Fruit fly (Drosophila melanogaster) whole organism, embryonic: ENCODE results near the gene CG17028.

Source experiments
- ATbp ChIP-seq: fragments of 200-800 bp; sonication (Bioruptor generic); optimal IDR thresholded peaks from 2 replicates; lab custom pipeline; 2017; ENCODE audit warnings: missing biosample characterization, mild to moderate bottlenecking, missing genetic modification characterization, missing genetic modification reagents
- BtbVII ChIP-seq: fragments of 200-800 bp; sonication (Bioruptor generic); optimal IDR thresholded peaks from 3 replicates; lab custom pipeline; 2017; ENCODE audit warnings: missing biosample characterization, mild to moderate bottlenecking, missing genetic modification characterization
- Bteb2 ChIP-seq: fragments of 200-800 bp; sonication (Bioruptor generic); optimal IDR thresholded peaks from 2 replicates; lab custom pipeline; 2016; ENCODE audit warnings: missing biosample characterization, missing genetic modification characterization
- CG10147 ChIP-seq: fragments of 200-800 bp; sonication (Bioruptor generic); optimal IDR thresholded peaks from 2 replicates; lab custom pipeline; 2019; ENCODE audit warnings: missing biosample characterization, mild to moderate bottlenecking, missing genetic modification characterization, moderate library complexity
- CG11398 ChIP-seq: fragments of 200-800 bp; sonication (Bioruptor generic); optimal IDR thresholded peaks from 2 replicates; lab custom pipeline; 2016; ENCODE audit warnings: missing biosample characterization, missing genetic modification characterization
- CG12391 ChIP-seq: fragments of 200-800 bp; sonication (Bioruptor generic); optimal IDR thresholded peaks from 3 replicates; lab custom pipeline; 2018; ENCODE audit warnings: missing biosample characterization, mild to moderate bottlenecking, missing genetic modification characterization, moderate library complexity
- CG12744 ChIP-seq: fragments of 200-800 bp; sonication (Bioruptor generic); optimal IDR thresholded peaks from 2 replicates; lab custom pipeline; 2016; ENCODE audit warnings: missing biosample characterization, missing genetic modification characterization
- CG12942 ChIP-seq: fragments of 200-800 bp; sonication (Bioruptor generic); optimal IDR thresholded peaks from 3 replicates; lab custom pipeline; 2016; ENCODE audit warnings: missing biosample characterization, missing genetic modification characterization
- CG16863 ChIP-seq: fragments of 200-800 bp; sonication (Bioruptor generic); optimal IDR thresholded peaks from 3 replicates; lab custom pipeline; 2016; ENCODE audit warnings: missing biosample characterization, missing genetic modification characterization
- CG17186 ChIP-seq: fragments of 200-800 bp; sonication (Bioruptor generic); optimal IDR thresholded peaks from 3 replicates; lab custom pipeline; 2017; ENCODE audit warnings: missing biosample characterization, missing genetic modification reagents, missing genetic modification characterization
- CG17568 ChIP-seq: fragments of 200-800 bp; sonication (Bioruptor generic); optimal IDR thresholded peaks from 2 replicates; lab custom pipeline; 2018; ENCODE audit warnings: missing biosample characterization, mild to moderate bottlenecking, missing genetic modification characterization, moderate library complexity
- CG2202 ChIP-seq: fragments of 200-800 bp; sonication (Bioruptor generic); optimal IDR thresholded peaks from 2 replicates; lab custom pipeline; 2018; ENCODE audit warnings: missing biosample characterization, mild to moderate bottlenecking, missing genetic modification characterization
- CG31365 ChIP-seq: fragments of 200-800 bp; sonication (Bioruptor generic); optimal IDR thresholded peaks from 2 replicates; lab custom pipeline; 2018; ENCODE audit warnings: missing biosample characterization, mild to moderate bottlenecking, missing genetic modification characterization
- CG32767 ChIP-seq: fragments of 200-800 bp; sonication (Bioruptor generic); IDR thresholded peaks from 2 replicates; pipeline ENCODE4 v1.3.6; 2022; ENCODE audit warnings: missing biosample characterization, missing genetic modification characterization
- CG32772 ChIP-seq: fragments of 200-800 bp; sonication (Bioruptor generic); IDR thresholded peaks from 2 replicates; pipeline ENCODE4 v1.3.6; 2022; ENCODE audit warnings: missing biosample characterization, missing genetic modification characterization
- CG3281 ChIP-seq: fragments of 200-800 bp; sonication (Bioruptor generic); optimal IDR thresholded peaks from 3 replicates; lab custom pipeline; 2017; ENCODE audit warnings: missing biosample characterization, mild to moderate bottlenecking, missing genetic modification characterization
- CG33557 ChIP-seq: fragments of 200-800 bp; sonication (Bioruptor generic); optimal IDR thresholded peaks from 2 replicates; lab custom pipeline; 2019; ENCODE audit warnings: missing biosample characterization, mild to moderate bottlenecking, missing genetic modification characterization, moderate library complexity
- CG3847 ChIP-seq: fragments of 200-800 bp; sonication (Bioruptor generic); IDR thresholded peaks from 2 replicates; pipeline ENCODE4 v1.3.6; 2022; ENCODE audit warnings: missing biosample characterization, missing genetic modification characterization
- CG6683 ChIP-seq: fragments of 200-800 bp; sonication (Bioruptor generic); optimal IDR thresholded peaks from 2 replicates; lab custom pipeline; 2017; ENCODE audit warnings: missing biosample characterization, mild to moderate bottlenecking, missing genetic modification characterization, missing genetic modification reagents
- CG8089 ChIP-seq: fragments of 200-800 bp; sonication (Bioruptor generic); optimal IDR thresholded peaks from 3 replicates; lab custom pipeline; 2016; ENCODE audit warnings: missing biosample characterization, missing genetic modification characterization
- CoRest ChIP-seq: fragments of 200-800 bp; sonication (Bioruptor generic); optimal IDR thresholded peaks from 3 replicates; lab custom pipeline; 2018; ENCODE audit warnings: missing biosample characterization, mild to moderate bottlenecking, missing genetic modification characterization, moderate library complexity
- CrebB ChIP-seq: fragments of 200-800 bp; sonication (Bioruptor generic); optimal IDR thresholded peaks from 3 replicates; lab custom pipeline; 2018; ENCODE audit warnings: missing biosample characterization, mild to moderate bottlenecking, missing genetic modification characterization
- Dll ChIP-seq: fragments of 200-800 bp; sonication (Bioruptor generic); IDR thresholded peaks from 4 replicates; pipeline ENCODE4 v1.3.6; 2022; ENCODE audit warnings: missing biosample characterization, missing genetic modification characterization; ENCODE audit not compliant: partially characterized antibody
- Fer1 ChIP-seq: fragments of 200-800 bp; sonication (Bioruptor generic); optimal IDR thresholded peaks from 2 replicates; lab custom pipeline; 2017; ENCODE audit warnings: missing biosample characterization, mild to moderate bottlenecking, missing genetic modification characterization
- Hmx ChIP-seq: fragments of 200-800 bp; sonication (Bioruptor generic); optimal IDR thresholded peaks from 2 replicates; lab custom pipeline; 2016; ENCODE audit warnings: missing biosample characterization, missing genetic modification characterization
- Meics ChIP-seq: fragments of 200-800 bp; sonication (Bioruptor generic); optimal IDR thresholded peaks from 2 replicates; lab custom pipeline; 2017; ENCODE audit warnings: missing biosample characterization, mild to moderate bottlenecking, missing genetic modification characterization
- Mrtf ChIP-seq: fragments of 200-800 bp; sonication (Bioruptor generic); IDR thresholded peaks from 3 replicates; pipeline ENCODE4 v1.3.6; 2022; ENCODE audit warnings: missing biosample characterization, missing genetic modification characterization
- Neu2 ChIP-seq: fragments of 200-800 bp; sonication (Bioruptor generic); optimal IDR thresholded peaks from 3 replicates; lab custom pipeline; 2016; ENCODE audit warnings: missing biosample characterization, missing genetic modification characterization, borderline replicate concordance
- Spps ChIP-seq: fragments of 200-800 bp; sonication (Bioruptor generic); optimal IDR thresholded peaks from 2 replicates; lab custom pipeline; 2018; ENCODE audit warnings: missing biosample characterization, mild to moderate bottlenecking, missing genetic modification characterization
- ab ChIP-seq: fragments of 200-800 bp; sonication (Bioruptor generic); optimal IDR thresholded peaks from 2 replicates; lab custom pipeline; 2016; ENCODE audit warnings: missing biosample characterization, missing genetic modification characterization
- ase ChIP-seq: fragments of 200-800 bp; sonication (Bioruptor generic); IDR thresholded peaks from 3 replicates; pipeline ENCODE4 v1.3.6; 2022; ENCODE audit warnings: missing biosample characterization, missing genetic modification characterization
- corto ChIP-seq: fragments of 200-800 bp; sonication (Bioruptor generic); optimal IDR thresholded peaks from 2 replicates; lab custom pipeline; 2016; ENCODE audit warnings: missing biosample characterization, mild to moderate bottlenecking, missing genetic modification characterization, moderate library complexity
- dimm ChIP-seq: fragments of 200-800 bp; sonication (Bioruptor generic); IDR thresholded peaks from 2 replicates; pipeline ENCODE4 v1.3.6; 2022; ENCODE audit warnings: missing biosample characterization, missing genetic modification characterization
- fd102C ChIP-seq: fragments of 200-800 bp; sonication (Bioruptor generic); optimal IDR thresholded peaks from 2 replicates; lab custom pipeline; 2018; ENCODE audit warnings: missing biosample characterization, mild to moderate bottlenecking, missing genetic modification characterization, moderate library complexity
- fd64A ChIP-seq: fragments of 200-800 bp; sonication (Bioruptor generic); optimal IDR thresholded peaks from 3 replicates; lab custom pipeline; 2018; ENCODE audit warnings: missing biosample characterization, mild to moderate bottlenecking, missing genetic modification characterization
- fu2 ChIP-seq: fragments of 200-800 bp; sonication (Bioruptor generic); optimal IDR thresholded peaks from 2 replicates; lab custom pipeline; 2016; ENCODE audit warnings: missing biosample characterization, missing genetic modification characterization
- gfzf ChIP-seq: fragments of 200-800 bp; sonication (Bioruptor generic); optimal IDR thresholded peaks from 2 replicates; lab custom pipeline; 2016; ENCODE audit warnings: missing biosample characterization, mild to moderate bottlenecking, missing genetic modification characterization, moderate library complexity
- grn ChIP-seq: fragments of 200-800 bp; sonication (Bioruptor generic); optimal IDR thresholded peaks from 3 replicates; lab custom pipeline; 2017; ENCODE audit warnings: missing biosample characterization, missing genetic modification characterization
- gt ChIP-seq: fragments of 200-800 bp; sonication (Bioruptor generic); IDR thresholded peaks from 2 replicates; pipeline ENCODE4 v1.3.6; 2022; ENCODE audit warnings: missing biosample characterization, missing genetic modification characterization
- knrl ChIP-seq: fragments of 200-800 bp; sonication (Bioruptor generic); IDR thresholded peaks from 3 replicates; pipeline ENCODE4 v1.3.6; 2022; ENCODE audit warnings: missing biosample characterization, missing genetic modification characterization; ENCODE audit not compliant: partially characterized antibody
- nau ChIP-seq: fragments of 200-800 bp; sonication (Bioruptor generic); optimal IDR thresholded peaks from 3 replicates; lab custom pipeline; 2017; ENCODE audit warnings: missing biosample characterization, mild to moderate bottlenecking, missing genetic modification characterization, missing genetic modification reagents
- nom ChIP-seq: fragments of 200-800 bp; sonication (Bioruptor generic); optimal IDR thresholded peaks from 2 replicates; lab custom pipeline; 2017; ENCODE audit warnings: missing biosample characterization, missing genetic modification characterization, mild to moderate bottlenecking, moderate library complexity, missing genetic modification reagents
- odd ChIP-seq: fragments of 200-800 bp; sonication (Bioruptor generic); optimal IDR thresholded peaks from 2 replicates; lab custom pipeline; 2017; ENCODE audit warnings: missing biosample characterization, mild to moderate bottlenecking, missing genetic modification characterization
- onecut ChIP-seq: fragments of 200-800 bp; sonication (Bioruptor generic); IDR thresholded peaks from 2 replicates; pipeline ENCODE4 v1.3.6; 2022; ENCODE audit warnings: missing biosample characterization, missing genetic modification characterization
- sim ChIP-seq: fragments of 200-800 bp; sonication (Bioruptor generic); IDR thresholded peaks from 2 replicates; pipeline ENCODE4 v1.3.6; 2022; ENCODE audit warnings: missing biosample characterization, missing genetic modification characterization
- slou ChIP-seq: fragments of 200-800 bp; sonication (Bioruptor generic); optimal IDR thresholded peaks from 3 replicates; lab custom pipeline; 2016; ENCODE audit warnings: missing biosample characterization, missing genetic modification characterization
- tna ChIP-seq: fragments of 200-800 bp; sonication (Bioruptor generic); IDR thresholded peaks from 2 replicates; pipeline ENCODE4 v1.3.6; 2022; ENCODE audit warnings: missing biosample characterization, missing genetic modification characterization; ENCODE audit not compliant: partially characterized antibody
- tup ChIP-seq: fragments of 200-800 bp; sonication (Bioruptor generic); optimal IDR thresholded peaks from 2 replicates; lab custom pipeline; 2016; ENCODE audit warnings: missing biosample characterization, mild to moderate bottlenecking, missing genetic modification characterization, moderate library complexity
- zfh2 ChIP-seq: fragments of 200-800 bp; sonication (Bioruptor generic); optimal IDR thresholded peaks from 2 replicates; lab custom pipeline; 2016; ENCODE audit warnings: missing biosample characterization, missing genetic modification characterization

CG17028 gene

dm6 chr3L:15982783-15983432 lies 4.6 kb downstream of the CG17028 start, which contains the start of the genes brm and Arl1 (continued):
- TF ChIP-seq Mrtf (GFP tag; lab: Robert Waterston, UW) (peak; percentile 99), CG17186 (GFP tag; lab: Kevin White, UChicago) (peak; percentile 88), CG3281 (GFP tag; lab: Kevin White, UChicago) (peak; percentile 99), sim (GFP tag; lab: Robert Waterston, UW) (peak; percentile 97), CG6683 (GFP tag; lab: Kevin White, UChicago) (peak; percentile 95), nom (GFP tag; lab: Kevin White, UChicago) (peak; percentile 91), gfzf (no peak), CG3847 (GFP tag; lab: Robert Waterston, UW) (peak; percentile 100), zfh2 (peak; percentile 93), ase (peak; percentile 99), Bteb2 (GFP tag; lab: Kevin White, UChicago) (peak; percentile 88), fu2 (GFP tag; lab: Kevin White, UChicago) (peak; percentile 85), CG33557 (GFP tag; lab: Kevin White, UChicago) (peak; percentile 98), onecut (GFP tag; lab: Robert Waterston, UW) (peak; percentile 95), corto (GFP tag; lab: Kevin White, UChicago) (peak; percentile 92), CG2202 (peak; percentile 93), Fer1 (GFP tag; lab: Kevin White, UChicago) (peak; percentile 99), CG32772 (GFP tag; lab: Robert Waterston, UW) (peak; percentile 99), fd64A (GFP tag; lab: Kevin White, UChicago) (peak; percentile 89), odd (GFP tag; lab: Kevin White, UChicago) (peak; percentile 94), ab (GFP tag; lab: Kevin White, UChicago) (peak; percentile 70), ATbp (peak; percentile 90), dimm (peak; percentile 96), CG17568 (GFP tag; lab: Kevin White, UChicago) (no peak), Hmx (GFP tag; lab: Kevin White, UChicago) (peak; percentile 83), grn (GFP tag; lab: Kevin White, UChicago) (peak; percentile 65), gt (peak; percentile 98), CG31365 (tag; lab: Kevin White, UChicago) (peak; percentile 76), Meics (GFP tag; lab: Kevin White, UChicago) (peak; percentile 98), CG10147 (GFP tag; lab: Kevin White, UChicago) (peak; percentile 99), Dll (GFP tag; lab: Robert Waterston, UW) (peak; percentile 59; the same call in 2 of the 4 replicates), Spps (tag; lab: Kevin White, UChicago) (peak; percentile 95), CG12391 (tag; lab: Kevin White, UChicago) (peak; percentile 99), Neu2 (no peak), fd102C (GFP tag; lab: Kevin White, UChicago) (peak; percentile 75), nau (GFP tag; lab: Kevin White, UChicago) (no peak), CoRest (tag; lab: Kevin White, UChicago) (peak; percentile 99), CG32767 (GFP tag; lab: Robert Waterston, UW) (peak; percentile 99), tup (GFP tag; lab: Kevin White, UChicago) (peak; percentile 96), tna (no peak), CG12744 (GFP tag; lab: Kevin White, UChicago) (peak; percentile 57), slou (GFP tag; lab: Kevin White, UChicago) (peak; percentile 95), CG16863 (GFP tag; lab: Kevin White, UChicago) (peak; percentile 67), CrebB (tag; lab: Kevin White, UChicago) (peak; percentile 94), BtbVII (GFP tag; lab: Kevin White, UChicago) (peak; percentile 95), CG8089 (GFP tag; lab: Kevin White, UChicago) (peak; percentile 54), CG11398 (peak; percentile 73), knrl (GFP tag; lab: Robert Waterston, UW) (peak; percentile 69), CG12942 (GFP tag; lab: Kevin White, UChicago) (peak; percentile 98)
